Worm (Caenorhabditis elegans) whole organism, L1 larva: ENCODE data around the gene C27A2.7.

Experiments
- C34B4.2 ChIP-seq: sonication (generic microtip); optimal IDR thresholded peaks from 2 replicates; lab custom pipeline; 2017; ENCODE audit warnings: mild to moderate bottlenecking, missing genetic modification characterization, missing compliant biosample characterization
- Y116A8C.19 ChIP-seq: sonication (generic microtip); optimal IDR thresholded peaks from 2 replicates; lab custom pipeline; 2016; ENCODE audit warnings: missing compliant biosample characterization, missing genetic modification characterization, borderline replicate concordance
- aha-1 ChIP-seq: fragments of 150-350 bp; optimal IDR thresholded peaks from 2 replicates; lab custom pipeline; 2014; ENCODE audit warnings: missing biosample characterization, missing genetic modification characterization
- ama-1 ChIP-seq: fragments of 150-350 bp; optimal IDR thresholded peaks from 2 replicates; lab custom pipeline; 2014
- blmp-1 ChIP-seq: fragments of 150-350 bp; optimal IDR thresholded peaks from 2 replicates; lab custom pipeline; 2014; ENCODE audit warnings: missing biosample characterization, missing genetic modification characterization
- ceh-63 ChIP-seq: fragments of 200-800 bp; sonication (Bioruptor generic); optimal IDR thresholded peaks from 2 replicates; lab custom pipeline; 2018; ENCODE audit warnings: mild to moderate bottlenecking, missing genetic modification characterization, missing compliant biosample characterization
- ceh-82 ChIP-seq, 3 experiments: fragments of 150-350 bp in 1 of 3; sonication (generic microtip) in 2 of 3; optimal IDR thresholded peaks; 2 replicates each; lab custom pipeline; 2014 to 2017; ENCODE audit warnings: missing biosample characterization in 3 of 3, missing genetic modification characterization in 3 of 3
- ceh-90 ChIP-seq: sonication (generic microtip); optimal IDR thresholded peaks from 2 replicates; lab custom pipeline; 2016; ENCODE audit warnings: missing genetic modification characterization, missing compliant biosample characterization
- dsc-1 ChIP-seq: sonication (generic microtip); optimal IDR thresholded peaks from 2 replicates; lab custom pipeline; 2016; ENCODE audit warnings: mild to moderate bottlenecking, missing genetic modification characterization, missing compliant biosample characterization
- efl-1 ChIP-seq, 4 experiments: fragments of 150-350 bp; optimal IDR thresholded peaks in 3 of 4; peaks in 1 of 4; 1 replicate in 1 of 4; 2 replicates in 3 of 4; lab custom pipeline; 2014; ENCODE audit warnings: missing biosample characterization in 2 of 4, missing genetic modification characterization in 2 of 4, missing genetic modification reagents in 2 of 4
- egl-13 ChIP-seq: sonication (generic microtip); optimal IDR thresholded peaks from 2 replicates; lab custom pipeline; 2016; ENCODE audit warnings: missing genotype, missing genetic modification reagents, missing genetic modification characterization, missing compliant biosample characterization
- elt-2 ChIP-seq: sonication (generic microtip); optimal IDR thresholded peaks from 2 replicates; lab custom pipeline; 2016; ENCODE audit warnings: missing genetic modification characterization, mild to moderate bottlenecking, inconsistent platforms, missing compliant biosample characterization, missing genetic modification reagents
- elt-3 ChIP-seq, 6 experiments: fragments of 150-350 bp in 1 of 6; sonication (generic microtip); optimal IDR thresholded peaks; 2 replicates each; lab custom pipeline; 2017 to 2018; ENCODE audit warnings: missing biosample characterization in 6 of 6, missing genetic modification characterization in 6 of 6, inconsistent platforms in 1 of 6
- ets-5 ChIP-seq: fragments of 200-800 bp; sonication (Bioruptor generic); IDR thresholded peaks from 2 replicates; pipeline ENCODE4 v1.3.6; 2022; ENCODE audit warnings: missing genetic modification characterization, missing compliant biosample characterization
- fkh-10 ChIP-seq: sonication (generic microtip); optimal IDR thresholded peaks from 2 replicates; lab custom pipeline; 2017; ENCODE audit warnings: missing biosample characterization, missing genetic modification reagents, missing genetic modification characterization
- fkh-4 ChIP-seq: sonication (generic microtip); optimal IDR thresholded peaks from 2 replicates; lab custom pipeline; 2016; ENCODE audit warnings: missing compliant biosample characterization, missing genetic modification characterization, borderline replicate concordance
- grh-1 ChIP-seq: fragments of 200-800 bp; sonication (Bioruptor generic); IDR thresholded peaks from 2 replicates; pipeline ENCODE4 v1.3.6; 2022; ENCODE audit warnings: missing genetic modification reagents, missing genetic modification characterization, missing compliant biosample characterization
- hlh-4 ChIP-seq: sonication (generic microtip); optimal IDR thresholded peaks from 2 replicates; lab custom pipeline; 2016; ENCODE audit warnings: mild to moderate bottlenecking, missing genetic modification characterization, missing compliant biosample characterization
- hpl-2 ChIP-seq: fragments of 150-350 bp; optimal IDR thresholded peaks from 2 replicates; lab custom pipeline; 2014; ENCODE audit warnings: missing biosample characterization, missing genetic modification reagents, missing genetic modification characterization
- irx-1 ChIP-seq: sonication (generic microtip); optimal IDR thresholded peaks from 2 replicates; lab custom pipeline; 2016; ENCODE audit warnings: missing genetic modification characterization, missing compliant biosample characterization
- jun-1 ChIP-seq: fragments of 150-350 bp; optimal IDR thresholded peaks from 2 replicates; lab custom pipeline; 2014; ENCODE audit warnings: missing biosample characterization, missing genetic modification reagents, missing genetic modification characterization
- lin-13 ChIP-seq: fragments of 150-350 bp; optimal IDR thresholded peaks from 2 replicates; lab custom pipeline; 2014; ENCODE audit warnings: missing biosample characterization, missing genetic modification reagents, missing genetic modification characterization
- lin-14 ChIP-seq: fragments of 200-800 bp; sonication (Bioruptor generic); optimal IDR thresholded peaks from 2 replicates; lab custom pipeline; 2018; ENCODE audit warnings: mild to moderate bottlenecking, missing genetic modification characterization, moderate library complexity, missing compliant biosample characterization
- lin-39 ChIP-seq: fragments of 150-350 bp; optimal IDR thresholded peaks from 2 replicates; lab custom pipeline; 2014; ENCODE audit warnings: missing biosample characterization, missing genetic modification reagents, missing genetic modification characterization
- lir-3 ChIP-seq: sonication (generic microtip); optimal IDR thresholded peaks from 2 replicates; lab custom pipeline; 2016; ENCODE audit warnings: mild to moderate bottlenecking, missing genetic modification characterization, moderate library complexity, missing compliant biosample characterization; ENCODE audit not compliant: poor library complexity
- lsy-2 ChIP-seq, 2 experiments: fragments of 150-350 bp; optimal IDR thresholded peaks; 2 replicates each; lab custom pipeline; 2014; ENCODE audit warnings: missing biosample characterization in 2 of 2, missing genetic modification characterization in 2 of 2
- mdl-1 ChIP-seq, 2 experiments: fragments of 150-350 bp; optimal IDR thresholded peaks; 2 replicates each; lab custom pipeline; 2014 to 2017; ENCODE audit warnings: missing biosample characterization in 2 of 2, missing genetic modification characterization in 2 of 2, inconsistent platforms in 1 of 2
- nhr-19 ChIP-seq: fragments of 200-800 bp; sonication (Bioruptor generic); conservative IDR thresholded peaks from 2 replicates; pipeline ENCODE4 v1.3.6; 2022; ENCODE audit warnings: missing genetic modification characterization, missing compliant biosample characterization
- nhr-28 ChIP-seq: fragments of 150-350 bp; optimal IDR thresholded peaks from 2 replicates; lab custom pipeline; 2014; ENCODE audit warnings: missing biosample characterization, missing genetic modification characterization
- nhr-47 ChIP-seq: sonication (generic microtip); optimal IDR thresholded peaks from 2 replicates; lab custom pipeline; 2016; ENCODE audit warnings: mild to moderate bottlenecking, missing genetic modification characterization, moderate library complexity, missing compliant biosample characterization
- nhr-71 ChIP-seq: sonication (generic microtip); optimal IDR thresholded peaks from 2 replicates; lab custom pipeline; 2016; ENCODE audit warnings: mild to moderate bottlenecking, missing genetic modification characterization, moderate library complexity, missing compliant biosample characterization
- nhr-77 ChIP-seq: fragments of 150-350 bp; optimal IDR thresholded peaks from 2 replicates; lab custom pipeline; 2014; ENCODE audit warnings: missing biosample characterization, missing genetic modification characterization
- nhr-84 ChIP-seq: sonication (generic microtip); optimal IDR thresholded peaks from 2 replicates; lab custom pipeline; 2017; ENCODE audit warnings: missing biosample characterization, missing genetic modification characterization
- nhr-85 ChIP-seq: sonication (generic microtip); peaks from one replicate; lab custom pipeline; 2016; ENCODE audit warnings: missing genetic modification characterization, inconsistent platforms, missing compliant biosample characterization
- nhr-90 ChIP-seq: sonication (generic microtip); optimal IDR thresholded peaks from 2 replicates; lab custom pipeline; 2016; ENCODE audit warnings: mild to moderate bottlenecking, missing genetic modification characterization, missing compliant biosample characterization; ENCODE audit not compliant: poor library complexity
- pag-3 ChIP-seq: sonication (generic microtip); optimal IDR thresholded peaks from 2 replicates; lab custom pipeline; 2017; ENCODE audit warnings: missing genetic modification characterization, mild to moderate bottlenecking, missing compliant biosample characterization, antibody characterized with exemption, borderline replicate concordance; ENCODE audit not compliant: insufficient read depth
- snpc-4 ChIP-seq: fragments of 150-350 bp; optimal IDR thresholded peaks from 2 replicates; lab custom pipeline; 2014; ENCODE audit warnings: missing biosample characterization, missing genetic modification characterization
- snu-23 ChIP-seq: sonication (generic microtip); optimal IDR thresholded peaks from 2 replicates; lab custom pipeline; 2016; ENCODE audit warnings: missing genetic modification characterization, missing compliant biosample characterization
- sptf-1 ChIP-seq: fragments of 150-350 bp; optimal IDR thresholded peaks from 2 replicates; lab custom pipeline; 2014; ENCODE audit warnings: missing biosample characterization, missing genetic modification characterization
- sup-37 ChIP-seq: fragments of 200-800 bp; sonication (Bioruptor generic); optimal IDR thresholded peaks from 2 replicates; lab custom pipeline; 2018; ENCODE audit warnings: mild to moderate bottlenecking, missing genetic modification characterization, missing compliant biosample characterization
- swsn-7 ChIP-seq: sonication (generic microtip); optimal IDR thresholded peaks from 2 replicates; lab custom pipeline; 2016; ENCODE audit warnings: missing genetic modification characterization, missing compliant biosample characterization
- unc-30 ChIP-seq: sonication (generic microtip); optimal IDR thresholded peaks from 2 replicates; lab custom pipeline; 2017; ENCODE audit warnings: missing biosample characterization, missing genetic modification characterization
- unc-62 ChIP-seq: fragments of 150-350 bp; optimal IDR thresholded peaks from 2 replicates; lab custom pipeline; 2014; ENCODE audit warnings: missing biosample characterization, missing genetic modification reagents, missing genetic modification characterization
- unc-98 ChIP-seq: fragments of 200-800 bp; sonication (Bioruptor generic); IDR thresholded peaks from 2 replicates; pipeline ENCODE4 v1.3.6; 2022; ENCODE audit warnings: missing genetic modification characterization, missing compliant biosample characterization
- zip-4 ChIP-seq: fragments of 200-800 bp; sonication (Bioruptor generic); optimal IDR thresholded peaks from 2 replicates; lab custom pipeline; 2018; ENCODE audit warnings: mild to moderate bottlenecking, missing genetic modification characterization, moderate library complexity, missing compliant biosample characterization
- ztf-11 ChIP-seq, 2 experiments: sonication (generic microtip); optimal IDR thresholded peaks; 2 replicates each; lab custom pipeline; 2016 to 2017; ENCODE audit warnings: missing genetic modification characterization in 2 of 2, missing biosample characterization in 1 of 2, missing compliant biosample characterization in 1 of 2
- ztf-4 ChIP-seq: fragments of 150-350 bp; optimal IDR thresholded peaks from 2 replicates; lab custom pipeline; 2014; ENCODE audit warnings: missing biosample characterization, missing genetic modification characterization

C27A2.7 gene

ce11 chrII:5057315-5057714, 13.8 kb downstream of the C27A2.7 start (continued):
- TF ChIP-seq fkh-10 (no peak), nhr-90 (peak; percentile 74), elt-3 (tag; optimal IDR thresholded peaks at IDR 0.05; lab: Kevin White, UChicago) (peak in 1 of 6 experiments; percentile 59), ceh-63 (no peak), ztf-4 (tag; lab: Kevin White, UChicago) (no peak), nhr-19 (GFP tag; lab: Robert Waterston, UW) (peak; percentile 76), nhr-71 (tag; lab: Kevin White, UChicago) (peak; percentile 74), lir-3 (peak; percentile 38), nhr-84 (tag; lab: Kevin White, UChicago) (no peak), grh-1 (0 out of 2 replicates have a peak, but pooled peaks have one; percentile 21), ceh-90 (tag; lab: Kevin White, UChicago) (no peak), zip-4 (GFP tag; lab: Kevin White, UChicago) (peak; percentile 32), nhr-47 (tag; lab: Kevin White, UChicago) (peak; percentile 70)

- TF ChIP-seq efl-1 (optimal IDR thresholded peaks at IDR 0.05; lab: Kevin White, UChicago) (no peak), efl-1 (GFP tag; optimal IDR thresholded peaks at IDR 0.05 in 1 of 2; lab: Kevin White, UChicago) (peak in 1 of 2 experiments; percentile 92), lsy-2 (tag; optimal IDR thresholded peaks at IDR 0.05; lab: Kevin White, UChicago) (peak in 1 of 2 experiments; percentile 2), irx-1 (tag; lab: Kevin White, UChicago) (no peak), unc-62 (GFP tag; lab: Kevin White, UChicago) (no peak), nhr-77 (tag; lab: Kevin White, UChicago) (peak; percentile 7), nhr-85 (peak; percentile 47), dsc-1 (tag; lab: Kevin White, UChicago) (peak; percentile 0)
Measured at ce11 chrII:5056254-5056653, 14.9 kb downstream of the C27A2.7 start.

ce11 chrII:5055129-5055666, 16.0 kb downstream of the C27A2.7 start, which contains the start of the genes ify-1 and rpl-22:
ify-1 (minus strand) TSS chrII:5055179.
rpl-22 (plus strand) TSS chrII:5055616.
- TF ChIP-seq unc-62 (GFP tag; lab: Kevin White, UChicago) (no peak), ceh-82 (tag; optimal IDR thresholded peaks at IDR 0.05; lab: Kevin White, UChicago) (peak; percentile 89 to 97 (median 94)), lin-14 (peak; percentile 92), elt-3 (tag; optimal IDR thresholded peaks at IDR 0.05; lab: Kevin White, UChicago) (peak; percentile 5 to 98 (median 78)), hlh-4 (tag; lab: Kevin White, UChicago) (no peak), irx-1 (tag; lab: Kevin White, UChicago) (peak; percentile 85), lir-3 (peak; percentile 81), ztf-11 (tag; optimal IDR thresholded peaks at IDR 0.05; lab: Kevin White, UChicago) (peak in 1 of 2 experiments; percentile 78), ceh-63 (no peak), nhr-28 (tag; lab: Kevin White, UChicago) (no peak), hpl-2 (peak; percentile 75), Y116A8C.19 (tag; lab: Kevin White, UChicago) (no peak), mdl-1 (tag; optimal IDR thresholded peaks at IDR 0.05; lab: Kevin White, UChicago) (peak in 1 of 2 experiments; percentile 90), ztf-4 (tag; lab: Kevin White, UChicago) (peak; percentile 88), fkh-4 (tag; lab: Kevin White, UChicago) (peak; percentile 54), nhr-71 (tag; lab: Kevin White, UChicago) (peak; percentile 96), lin-39 (tag; lab: Kevin White, UChicago) (peak; percentile 82), ets-5 (no peak), unc-30 (tag; lab: Kevin White, UChicago) (no peak), snpc-4 (tag; lab: Kevin White, UChicago) (peak; percentile 93), swsn-7 (tag; lab: Kevin White, UChicago) (peak; percentile 93), sptf-1 (tag; lab: Kevin White, UChicago) (no peak), pag-3 (tag; lab: Kevin White, UChicago) (no peak), egl-13 (tag; lab: Kevin White, UChicago) (peak; percentile 69), blmp-1 (peak; percentile 87), lin-13 (GFP tag; lab: Kevin White, UChicago) (peak; percentile 93), ceh-90 (tag; lab: Kevin White, UChicago) (no peak), elt-2 (tag; lab: Kevin White, UChicago) (peak; percentile 99), aha-1 (tag; lab: Kevin White, UChicago) (peak; percentile 36), snu-23 (GFP tag; lab: Kevin White, UChicago) (peak; percentile 98), jun-1 (tag; lab: Kevin White, UChicago) (peak; percentile 89), sup-37 (peak; percentile 51), C34B4.2 (no peak), ama-1 (lab: Kevin White, UChicago) (peak; percentile 70), unc-98 (GFP tag; lab: Robert Waterston, UW) (no peak)
